Fruit fly (Drosophila melanogaster) whole organism, embryonic: ENCODE measurements around the gene CG12081.
A peak's percentile ranks its signal among the peaks of the same experiment; 100 is the strongest.

Experiments
- ATbp ChIP-seq: fragments of 200-800 bp; sonication (Bioruptor generic); optimal IDR thresholded peaks from 2 replicates; lab custom pipeline; 2017; ENCODE audit warnings: missing biosample characterization, mild to moderate bottlenecking, missing genetic modification characterization, missing genetic modification reagents
- Aef1 ChIP-seq: fragments of 200-800 bp; sonication (Bioruptor generic); IDR thresholded peaks from 3 replicates; pipeline ENCODE4 v1.3.6; 2022; ENCODE audit warnings: missing biosample characterization, missing genetic modification characterization
- Antp ChIP-seq: fragments of 200-800 bp; sonication (Bioruptor generic); optimal IDR thresholded peaks from 3 replicates; lab custom pipeline; 2016; ENCODE audit warnings: missing biosample characterization, missing genetic modification characterization
- Asciz ChIP-seq: fragments of 200-800 bp; sonication (Bioruptor generic); optimal IDR thresholded peaks from 2 replicates; lab custom pipeline; 2017; ENCODE audit warnings: missing biosample characterization, mild to moderate bottlenecking, missing genetic modification characterization, missing genetic modification reagents
- Atf3 ChIP-seq: fragments of 200-800 bp; sonication (Bioruptor generic); optimal IDR thresholded peaks from 3 replicates; lab custom pipeline; 2016; ENCODE audit warnings: missing biosample characterization, missing genetic modification characterization
- CG13624 ChIP-seq: fragments of 200-800 bp; sonication (Bioruptor generic); optimal IDR thresholded peaks from 2 replicates; lab custom pipeline; 2016; ENCODE audit warnings: missing biosample characterization, missing genetic modification characterization
- CG15514 ChIP-seq: fragments of 200-800 bp; sonication (Bioruptor generic); optimal IDR thresholded peaks from 3 replicates; lab custom pipeline; 2017; ENCODE audit warnings: missing biosample characterization, missing genetic modification characterization, mild to moderate bottlenecking, moderate library complexity, missing genetic modification reagents
- CG15601 ChIP-seq: fragments of 200-800 bp; sonication (Bioruptor generic); optimal IDR thresholded peaks from 3 replicates; lab custom pipeline; 2019; ENCODE audit warnings: missing biosample characterization, mild to moderate bottlenecking, missing genetic modification characterization, moderate library complexity
- CG1602 ChIP-seq: fragments of 200-800 bp; sonication (Bioruptor generic); optimal IDR thresholded peaks from 3 replicates; lab custom pipeline; 2016; ENCODE audit warnings: missing biosample characterization, missing genetic modification characterization
- CG16779 ChIP-seq: fragments of 200-800 bp; sonication (Bioruptor generic); IDR thresholded peaks from 2 replicates; pipeline ENCODE4 v1.3.6; 2022; ENCODE audit warnings: missing biosample characterization, missing genetic modification characterization
- CG17802 ChIP-seq: fragments of 200-800 bp; sonication (Bioruptor generic); optimal IDR thresholded peaks from 2 replicates; lab custom pipeline; 2018; ENCODE audit warnings: missing biosample characterization, mild to moderate bottlenecking, missing genetic modification characterization, moderate library complexity
- CG1832 ChIP-seq: fragments of 200-800 bp; sonication (Bioruptor generic); optimal IDR thresholded peaks from 2 replicates; lab custom pipeline; 2017; ENCODE audit warnings: missing biosample characterization, mild to moderate bottlenecking, missing genetic modification characterization, inconsistent platforms
- CG2199 ChIP-seq: fragments of 200-800 bp; sonication (Bioruptor generic); IDR thresholded peaks from 3 replicates; pipeline ENCODE4 v1.3.6; 2022; ENCODE audit warnings: missing biosample characterization, missing genetic modification characterization
- CG31388 ChIP-seq: fragments of 200-800 bp; sonication (Bioruptor generic); optimal IDR thresholded peaks from 2 replicates; lab custom pipeline; 2016; ENCODE audit warnings: missing biosample characterization, missing genetic modification characterization
- CG31441 ChIP-seq: fragments of 200-800 bp; sonication (Bioruptor generic); IDR thresholded peaks from 2 replicates; pipeline ENCODE4 v1.3.6; 2022; ENCODE audit warnings: missing biosample characterization, missing genetic modification characterization
- CG33213 ChIP-seq: fragments of 200-800 bp; sonication (Bioruptor generic); optimal IDR thresholded peaks from 3 replicates; lab custom pipeline; 2016; ENCODE audit warnings: missing biosample characterization, missing genetic modification characterization
- CG3995 ChIP-seq: fragments of 200-800 bp; sonication (Bioruptor generic); optimal IDR thresholded peaks from 3 replicates; lab custom pipeline; 2016; ENCODE audit warnings: missing biosample characterization, missing genetic modification characterization
- CG6175 ChIP-seq: fragments of 200-800 bp; sonication (Bioruptor generic); IDR thresholded peaks from 3 replicates; pipeline ENCODE4 v1.3.6; 2022; ENCODE audit warnings: missing biosample characterization, missing genetic modification characterization
- CG6854 ChIP-seq: fragments of 200-800 bp; sonication (Bioruptor generic); optimal IDR thresholded peaks from 3 replicates; lab custom pipeline; 2017; ENCODE audit warnings: missing biosample characterization, mild to moderate bottlenecking, missing genetic modification characterization
- CG7987 ChIP-seq: fragments of 200-800 bp; sonication (Bioruptor generic); optimal IDR thresholded peaks from 2 replicates; lab custom pipeline; 2018; ENCODE audit warnings: missing biosample characterization, mild to moderate bottlenecking, missing genetic modification characterization, moderate library complexity
- CG8290 ChIP-seq, 3 experiments: fragments of 200-800 bp; sonication (Bioruptor generic); optimal IDR thresholded peaks; 2 replicates each; lab custom pipeline; 2016 to 2019; ENCODE audit warnings: missing biosample characterization in 3 of 3, missing genetic modification characterization in 3 of 3, mild to moderate bottlenecking in 2 of 3, moderate library complexity in 1 of 3
- CG9797 ChIP-seq: fragments of 200-800 bp; sonication (Bioruptor generic); optimal IDR thresholded peaks from 3 replicates; lab custom pipeline; 2018; ENCODE audit warnings: missing biosample characterization, mild to moderate bottlenecking, missing genetic modification characterization
- D19A ChIP-seq: fragments of 200-800 bp; optimal IDR thresholded peaks from 3 replicates; lab custom pipeline; 2019; ENCODE audit warnings: missing biosample characterization, mild to moderate bottlenecking, missing genetic modification characterization, moderate library complexity
- Dll ChIP-seq: fragments of 200-800 bp; sonication (Bioruptor generic); IDR thresholded peaks from 4 replicates; pipeline ENCODE4 v1.3.6; 2022; ENCODE audit warnings: missing biosample characterization, missing genetic modification characterization; ENCODE audit not compliant: partially characterized antibody
- Elba2 ChIP-seq: fragments of 200-800 bp; sonication (Bioruptor generic); optimal IDR thresholded peaks from 3 replicates; lab custom pipeline; 2016; ENCODE audit warnings: missing biosample characterization, missing genetic modification characterization
- Gsc ChIP-seq: fragments of 200-800 bp; sonication (Bioruptor generic); IDR thresholded peaks from 2 replicates; pipeline ENCODE4 v1.3.6; 2022; ENCODE audit warnings: missing biosample characterization, missing genetic modification characterization
- H15 ChIP-seq: fragments of 200-800 bp; sonication (Bioruptor generic); IDR thresholded peaks from 3 replicates; pipeline ENCODE4 v1.3.6; 2022; ENCODE audit warnings: missing biosample characterization, missing genetic modification characterization
- MBD-R2 ChIP-seq: fragments of 200-800 bp; sonication (Bioruptor generic); IDR thresholded peaks from 2 replicates; pipeline ENCODE4 v1.3.6; 2022; ENCODE audit warnings: missing biosample characterization, missing genetic modification characterization
- NFAT ChIP-seq: fragments of 200-800 bp; sonication (Bioruptor generic); IDR thresholded peaks from 2 replicates; pipeline ENCODE4 v1.3.6; 2022; ENCODE audit warnings: missing biosample characterization, missing genetic modification characterization
- Oaz ChIP-seq: fragments of 200-800 bp; sonication (Bioruptor generic); IDR thresholded peaks from 2 replicates; pipeline ENCODE4 v1.3.6; 2022; ENCODE audit warnings: missing biosample characterization, missing genetic modification characterization
- Taf1 ChIP-seq: fragments of 200-800 bp; sonication (Bioruptor generic); IDR thresholded peaks from 2 replicates; pipeline ENCODE4 v1.3.6; 2022; ENCODE audit warnings: missing biosample characterization, missing genetic modification characterization
- bbx ChIP-seq: fragments of 200-800 bp; sonication (Bioruptor generic); IDR thresholded peaks from 2 replicates; pipeline ENCODE4 v1.3.6; 2022; ENCODE audit warnings: missing biosample characterization, missing genetic modification characterization; ENCODE audit not compliant: partially characterized antibody
- bcd ChIP-seq: fragments of 200-800 bp; sonication (Bioruptor generic); optimal IDR thresholded peaks from 2 replicates; lab custom pipeline; 2017; ENCODE audit warnings: missing biosample characterization, mild to moderate bottlenecking, missing genetic modification characterization
- cato ChIP-seq: fragments of 200-800 bp; sonication (Bioruptor generic); optimal IDR thresholded peaks from 2 replicates; lab custom pipeline; 2016; ENCODE audit warnings: missing biosample characterization, missing genetic modification characterization, borderline replicate concordance
- chif ChIP-seq, 2 experiments: fragments of 200-800 bp; sonication (Bioruptor generic); optimal IDR thresholded peaks; 3 replicates each; lab custom pipeline; 2016; ENCODE audit warnings: missing biosample characterization in 2 of 2, missing genetic modification characterization in 2 of 2
- da ChIP-seq: fragments of 200-800 bp; sonication (Bioruptor generic); optimal IDR thresholded peaks from 2 replicates; lab custom pipeline; 2016; ENCODE audit warnings: missing biosample characterization, missing genetic modification characterization
- emc ChIP-seq: fragments of 200-800 bp; sonication (Bioruptor generic); optimal IDR thresholded peaks from 2 replicates; lab custom pipeline; 2016; ENCODE audit warnings: missing biosample characterization, missing genetic modification characterization
- eyg ChIP-seq: fragments of 200-800 bp; sonication (Bioruptor generic); optimal IDR thresholded peaks from 3 replicates; lab custom pipeline; 2016; ENCODE audit warnings: missing biosample characterization, missing genetic modification characterization
- fu2 ChIP-seq: fragments of 200-800 bp; sonication (Bioruptor generic); optimal IDR thresholded peaks from 2 replicates; lab custom pipeline; 2016; ENCODE audit warnings: missing biosample characterization, missing genetic modification characterization
- gfzf ChIP-seq: fragments of 200-800 bp; sonication (Bioruptor generic); optimal IDR thresholded peaks from 2 replicates; lab custom pipeline; 2016; ENCODE audit warnings: missing biosample characterization, mild to moderate bottlenecking, missing genetic modification characterization, moderate library complexity
- lov ChIP-seq, 2 experiments: fragments of 200-800 bp in 1 of 2; fragments of >200 bp in 1 of 2; sonication (Bioruptor generic) in 1 of 2; IDR thresholded peaks in 1 of 2; optimal IDR thresholded peaks in 1 of 2; 2 replicates in 1 of 2; 3 replicates in 1 of 2; pipeline versions ENCODE4 v1.3.6 to Lab custom; 2017 to 2022; ENCODE audit warnings: missing biosample characterization in 1 of 2, missing genetic modification characterization in 1 of 2
- mam ChIP-seq: fragments of 200-800 bp; sonication (Bioruptor generic); optimal IDR thresholded peaks from 3 replicates; lab custom pipeline; 2016; ENCODE audit warnings: missing biosample characterization, missing genetic modification characterization
- nmo ChIP-seq: fragments of 200-800 bp; sonication (Bioruptor generic); optimal IDR thresholded peaks from 2 replicates; lab custom pipeline; 2018; ENCODE audit warnings: missing biosample characterization, mild to moderate bottlenecking, missing genetic modification characterization, moderate library complexity
- oc ChIP-seq: fragments of 200-800 bp; sonication (Bioruptor generic); optimal IDR thresholded peaks from 2 replicates; lab custom pipeline; 2018; ENCODE audit warnings: missing biosample characterization, mild to moderate bottlenecking, missing genetic modification characterization, moderate library complexity
- pros ChIP-seq: fragments of 200-800 bp; sonication (Bioruptor generic); optimal IDR thresholded peaks from 3 replicates; lab custom pipeline; 2019; ENCODE audit warnings: missing biosample characterization, mild to moderate bottlenecking, missing genetic modification characterization, moderate library complexity
- rib ChIP-seq: fragments of 200-800 bp; sonication (Bioruptor generic); IDR thresholded peaks from 2 replicates; pipeline ENCODE4 v1.3.6; 2022; ENCODE audit warnings: missing biosample characterization, missing genetic modification characterization
- scrt ChIP-seq: fragments of 200-800 bp; sonication (Bioruptor generic); optimal IDR thresholded peaks from 2 replicates; lab custom pipeline; 2018; ENCODE audit warnings: missing biosample characterization, mild to moderate bottlenecking, missing genetic modification characterization, moderate library complexity
- slbo ChIP-seq: fragments of 200-800 bp; sonication (Bioruptor generic); IDR thresholded peaks from 2 replicates; pipeline ENCODE4 v1.3.6; 2022; ENCODE audit warnings: missing biosample characterization, missing genetic modification characterization
- trh ChIP-seq: fragments of 200-800 bp; sonication (Bioruptor generic); optimal IDR thresholded peaks from 2 replicates; lab custom pipeline; 2016; ENCODE audit warnings: missing biosample characterization, missing genetic modification characterization
- tx ChIP-seq: fragments of 200-800 bp; sonication (Bioruptor generic); optimal IDR thresholded peaks from 2 replicates; lab custom pipeline; 2016; ENCODE audit warnings: missing biosample characterization, missing genetic modification characterization
- wor ChIP-seq: fragments of 200-800 bp; sonication (Bioruptor generic); IDR thresholded peaks from 2 replicates; pipeline ENCODE4 v1.3.6; 2022; ENCODE audit warnings: missing biosample characterization, missing genetic modification characterization

Gene CG12081

dm6 chrX:8541985-8542384, 46.6 kb upstream of the CG12081 start (continued):
- TF ChIP-seq Elba2 (GFP tag; lab: Kevin White, UChicago): no peak
- TF ChIP-seq CG6175: no peak
- TF ChIP-seq rib (GFP tag; lab: Robert Waterston, UW): no peak
- no peak for TF ChIP-seq emc (GFP tag; lab: Kevin White, UChicago)
- TF ChIP-seq CG2199 (GFP tag; lab: Robert Waterston, UW): no peak
- TF ChIP-seq Gsc (GFP tag; lab: Robert Waterston, UW): no peak
- no peak for TF ChIP-seq cato
- TF ChIP-seq Antp (GFP tag; lab: Kevin White, UChicago): no peak
- no peak for TF ChIP-seq da
- TF ChIP-seq mam (GFP tag; lab: Kevin White, UChicago): peak; percentile 40
- TF ChIP-seq nmo (GFP tag; lab: Kevin White, UChicago): peak; percentile 16
- no peak for TF ChIP-seq NFAT (GFP tag; lab: Robert Waterston, UW)
- no peak for TF ChIP-seq Atf3
- TF ChIP-seq bcd (GFP tag; lab: Kevin White, UChicago): peak; percentile 63
- TF ChIP-seq Aef1 (GFP tag; lab: Robert Waterston, UW): peak; percentile 30; the same call in 1 of the 3 replicates
- peak; percentile 46; the same call in 1 of the 2 replicates for TF ChIP-seq CG31441 (GFP tag; lab: Robert Waterston, UW)
- TF ChIP-seq CG13624: peak; percentile 18
- peak; percentile 62 for TF ChIP-seq CG6854 (GFP tag; lab: Kevin White, UChicago)
- TF ChIP-seq MBD-R2 (GFP tag; lab: Robert Waterston, UW): peak; percentile 20; the same call in 1 of the 2 replicates
- no peak for TF ChIP-seq oc (tag; lab: Kevin White, UChicago)
- TF ChIP-seq lov (optimal IDR thresholded peaks at IDR 0.05; lab: Kevin White, UChicago): no peak
- no peak for TF ChIP-seq lov (GFP tag; IDR thresholded peaks at IDR 0.05; lab: Robert Waterston, UW)
- 0 out of 3 replicates have a peak, but pooled peaks have one; percentile 27 for TF ChIP-seq H15 (GFP tag; lab: Robert Waterston, UW)
- TF ChIP-seq bbx (GFP tag; lab: Robert Waterston, UW): no peak
- no peak for TF ChIP-seq tx (GFP tag; lab: Kevin White, UChicago)
- no peak for TF ChIP-seq CG7987 (GFP tag; lab: Kevin White, UChicago)
- TF ChIP-seq gfzf (GFP tag; lab: Kevin White, UChicago): no peak
- TF ChIP-seq CG9797 (GFP tag; lab: Kevin White, UChicago): no peak
- TF ChIP-seq CG1832 (GFP tag; lab: Kevin White, UChicago): no peak
- TF ChIP-seq pros (GFP tag; lab: Kevin White, UChicago): no peak
- TF ChIP-seq CG8290 (GFP tag; optimal IDR thresholded peaks at IDR 0.05; lab: Kevin White, UChicago): no peak
- no peak for TF ChIP-seq CG8290 (tag; optimal IDR thresholded peaks at IDR 0.05; lab: Kevin White, UChicago)
- TF ChIP-seq CG15601 (tag; lab: Kevin White, UChicago): no peak
- TF ChIP-seq slbo: peak; percentile 66
- peak; percentile 67 for TF ChIP-seq scrt (GFP tag; lab: Kevin White, UChicago)
- no peak for TF ChIP-seq eyg (GFP tag; lab: Kevin White, UChicago)
- TF ChIP-seq CG16779 (GFP tag; lab: Robert Waterston, UW): no peak
- no peak for TF ChIP-seq chif (GFP tag; optimal IDR thresholded peaks at IDR 0.05; lab: Kevin White, UChicago)
- TF ChIP-seq ATbp: peak; percentile 23
- TF ChIP-seq trh (GFP tag; lab: Kevin White, UChicago): no peak
- peak; percentile 48 for TF ChIP-seq Asciz
- no peak for TF ChIP-seq CG31388 (GFP tag; lab: Kevin White, UChicago)
- no peak for TF ChIP-seq Dll (GFP tag; lab: Robert Waterston, UW)
- 0 out of 2 replicates have a peak, but pooled peaks have one; percentile 9 for TF ChIP-seq Oaz
- TF ChIP-seq fu2: no peak
- no peak for TF ChIP-seq CG17802 (tag; lab: Kevin White, UChicago)
- no peak for TF ChIP-seq CG1602 (GFP tag; lab: Kevin White, UChicago)
- peak; percentile 57 for TF ChIP-seq D19A
- no peak for TF ChIP-seq CG3995 (GFP tag; lab: Kevin White, UChicago)
- TF ChIP-seq CG15514 (GFP tag; lab: Kevin White, UChicago): peak; percentile 58
- no peak for TF ChIP-seq wor (GFP tag; lab: Robert Waterston, UW)
- no peak for TF ChIP-seq CG33213 (GFP tag; lab: Kevin White, UChicago)
- TF ChIP-seq Taf1 (GFP tag; lab: Robert Waterston, UW): no peak
